Worm (Caenorhabditis elegans): ENCODE results near the gene sdz-10.

DNA sequence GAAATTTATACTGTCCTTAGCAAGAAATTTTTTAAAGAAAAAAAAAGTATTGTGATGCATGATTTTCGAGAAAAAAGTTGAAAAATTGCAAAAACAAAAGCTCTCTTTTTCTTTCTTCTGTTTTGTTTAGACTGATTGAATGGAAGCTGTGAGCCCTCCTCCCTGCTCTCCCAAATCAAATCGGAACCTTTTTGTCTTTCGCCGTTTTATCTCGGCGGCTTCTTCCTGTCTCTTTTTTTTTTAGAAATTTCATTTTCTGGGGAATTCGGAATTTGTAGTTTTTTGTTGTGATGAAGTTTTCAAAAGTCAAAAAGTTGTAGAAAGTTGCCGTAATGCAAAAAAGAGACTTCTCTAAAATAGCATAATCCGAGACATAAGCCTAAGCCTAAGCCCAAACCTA, 41.4 kb downstream of the sdz-10 start:
- TF ChIP-seq syd-9 (tag; optimal IDR thresholded peaks at IDR 0.05) (no peak), pqm-1 (tag; optimal IDR thresholded peaks at IDR 0.05) (no peak), nfya-1 (tag; optimal IDR thresholded peaks at IDR 0.05) (no peak), pha-4 (tag; optimal IDR thresholded peaks at IDR 0.05) (no peak), ahr-1 (tag; optimal IDR thresholded peaks at IDR 0.05) (no peak), nhr-11 (tag; optimal IDR thresholded peaks at IDR 0.05) (no peak), hlh-15 (tag; optimal IDR thresholded peaks at IDR 0.05) (no peak), lin-11 (tag; optimal IDR thresholded peaks at IDR 0.05) (no peak), T23F11.4 (GFP tag; optimal IDR thresholded peaks at IDR 0.05) (no peak), dmd-4 (tag; optimal IDR thresholded peaks at IDR 0.05; ENCODE audit: borderline replicate concordance) (no peak), ceh-30 (tag; optimal IDR thresholded peaks at IDR 0.05) (no peak)

Data from whole organism, late embryonic.